Worm (Caenorhabditis elegans): ENCODE data around the gene C14A6.5.

The C14A6.5 gene

ce11 chrV:18164758-18165157, at the start of gene C14A6.5:
Gene C14A6.5, minus strand, starts transcription at chrV:18164858.
- no peak for TF ChIP-seq elt-3 (tag; optimal IDR thresholded peaks at IDR 0.05)
- no peak for TF ChIP-seq nhr-12 (tag; optimal IDR thresholded peaks at IDR 0.05)
- no peak for TF ChIP-seq aly-2 (tag; optimal IDR thresholded peaks at IDR 0.05)
- no peak for TF ChIP-seq daf-12 (tag; optimal IDR thresholded peaks at IDR 0.05)
- no peak for TF ChIP-seq elt-2 (tag; optimal IDR thresholded peaks at IDR 0.05)
- TF ChIP-seq ceh-16 (tag; optimal IDR thresholded peaks at IDR 0.05): no peak
- TF ChIP-seq tbx-2 (tag; optimal IDR thresholded peaks at IDR 0.05): no peak
- TF ChIP-seq nhr-77 (tag; optimal IDR thresholded peaks at IDR 0.05): no peak

ce11 chrV:18212848-18213247, 48.2 kb upstream of the C14A6.5 start:
- no peak for TF ChIP-seq fos-1 (tag; optimal IDR thresholded peaks at IDR 0.05)
- TF ChIP-seq sea-2 (GFP tag; optimal IDR thresholded peaks at IDR 0.05): no peak
- no peak for TF ChIP-seq nhr-28 (tag; optimal IDR thresholded peaks at IDR 0.05)
- no peak for TF ChIP-seq nhr-237 (tag; optimal IDR thresholded peaks at IDR 0.05)
- no peak for TF ChIP-seq snpc-4 (tag; optimal IDR thresholded peaks at IDR 0.05)
- TF ChIP-seq R02D3.7 (tag; optimal IDR thresholded peaks at IDR 0.05): no peak
- no peak for TF ChIP-seq unc-39 (tag; optimal IDR thresholded peaks at IDR 0.05)
- no peak for TF ChIP-seq egl-5 (tag; optimal IDR thresholded peaks at IDR 0.05)
- TF ChIP-seq ztf-11 (tag; optimal IDR thresholded peaks at IDR 0.05): no peak
- no peak for TF ChIP-seq pqm-1 (tag; optimal IDR thresholded peaks at IDR 0.05)
- TF ChIP-seq lsy-12 (tag; optimal IDR thresholded peaks at IDR 0.05): no peak
- TF ChIP-seq mdl-1 (tag; optimal IDR thresholded peaks at IDR 0.05): no peak
- TF ChIP-seq ZK546.5 (tag; optimal IDR thresholded peaks at IDR 0.05): no peak
- no peak for TF ChIP-seq ceh-82 (tag; optimal IDR thresholded peaks at IDR 0.05)
- no peak for TF ChIP-seq elt-2 (tag; optimal IDR thresholded peaks at IDR 0.05)

- TF ChIP-seq zag-1 (tag; optimal IDR thresholded peaks at IDR 0.05): no peak
- TF ChIP-seq lin-39 (tag; optimal IDR thresholded peaks at IDR 0.05): no peak
- TF ChIP-seq lin-15B (tag; optimal IDR thresholded peaks at IDR 0.05): no peak
- TF ChIP-seq unc-62 (GFP tag; optimal IDR thresholded peaks at IDR 0.05): no peak
- no peak for TF ChIP-seq ceh-28 (tag; optimal IDR thresholded peaks at IDR 0.05)
- no peak for TF ChIP-seq lsy-12 (tag; optimal IDR thresholded peaks at IDR 0.05)
- no peak for TF ChIP-seq jun-1 (tag; optimal IDR thresholded peaks at IDR 0.05)
- TF ChIP-seq nhr-67 (tag; optimal IDR thresholded peaks at IDR 0.05): no peak
- TF ChIP-seq nfya-1 (tag; optimal IDR thresholded peaks at IDR 0.05; ENCODE audit: insufficient read depth): no peak
- no peak for TF ChIP-seq R02D3.7 (tag; optimal IDR thresholded peaks at IDR 0.05)
- no peak for TF ChIP-seq ztf-11 (tag; optimal IDR thresholded peaks at IDR 0.05)
- TF ChIP-seq daf-12 (tag; optimal IDR thresholded peaks at IDR 0.05): no peak
- TF ChIP-seq fkh-2 (tag; optimal IDR thresholded peaks at IDR 0.05): no peak
These were observed 44.4 kb upstream of the C14A6.5 start, which contains the start of gene F16H6.7 for ce11 chrV:18209071-18209470. Gene F16H6.7, minus strand, starts transcription at chrV:18209171.

- no peak for TF ChIP-seq egl-27 (tag; optimal IDR thresholded peaks at IDR 0.05)
- TF ChIP-seq lin-39 (tag; optimal IDR thresholded peaks at IDR 0.05): no peak
- no peak for TF ChIP-seq nhr-23 (tag; optimal IDR thresholded peaks at IDR 0.05)
- no peak for TF ChIP-seq elt-2 (tag; optimal IDR thresholded peaks at IDR 0.05)
- TF ChIP-seq aly-2 (tag; optimal IDR thresholded peaks at IDR 0.05): no peak
- TF ChIP-seq nhr-76 (tag; optimal IDR thresholded peaks at IDR 0.05): no peak
- no peak for TF ChIP-seq unc-39 (tag; optimal IDR thresholded peaks at IDR 0.05)
- TF ChIP-seq ceh-28 (tag; optimal IDR thresholded peaks at IDR 0.05): no peak
- no peak for TF ChIP-seq elt-3 (tag; optimal IDR thresholded peaks at IDR 0.05)
- no peak for TF ChIP-seq nhr-43 (tag; optimal IDR thresholded peaks at IDR 0.05; ENCODE audit: poor library complexity, severe bottlenecking)
- no peak for TF ChIP-seq mdl-1 (tag; optimal IDR thresholded peaks at IDR 0.05)
- TF ChIP-seq fkh-10 (GFP tag; optimal IDR thresholded peaks at IDR 0.05): no peak
- TF ChIP-seq ztf-4 (tag; optimal IDR thresholded peaks at IDR 0.05): no peak
- TF ChIP-seq skn-1 (tag; optimal IDR thresholded peaks at IDR 0.05): no peak
- no peak for TF ChIP-seq hmg-11 (tag; optimal IDR thresholded peaks at IDR 0.05)
- TF ChIP-seq mml-1 (tag; optimal IDR thresholded peaks at IDR 0.05): no peak
- TF ChIP-seq nhr-25 (tag; optimal IDR thresholded peaks at IDR 0.05): no peak
These were observed 33.8 kb upstream of the C14A6.5 start, which contains the start of gene F16H6.4 for ce11 chrV:18198421-18198820. Gene F16H6.4, plus strand, starts transcription at chrV:18198721.
